Worm (Caenorhabditis elegans) whole organism, mixed stage, embryonic: ENCODE data around the gene R04F11.2.

ENCODE experiments used
- M03D4.4 ChIP-seq: sonication (generic microtip); optimal IDR thresholded peaks from 2 replicates; lab custom pipeline; 2017; ENCODE audit warnings: mild to moderate bottlenecking, missing genetic modification characterization, missing compliant biosample characterization
- nhr-28 ChIP-seq: fragments of 150-350 bp; optimal IDR thresholded peaks from 2 replicates; lab custom pipeline; 2014; ENCODE audit warnings: missing biosample characterization, missing genetic modification characterization
- snpc-4 ChIP-seq: fragments of 150-350 bp; optimal IDR thresholded peaks from 2 replicates; lab custom pipeline; 2014; ENCODE audit warnings: missing biosample characterization, missing genetic modification characterization
- ztf-11 ChIP-seq: fragments of 150-350 bp; optimal IDR thresholded peaks from 2 replicates; lab custom pipeline; 2014; ENCODE audit warnings: missing biosample characterization, missing genetic modification characterization

- TF ChIP-seq nhr-28 (tag; lab: Kevin White, UChicago) (no peak), ztf-11 (tag; lab: Kevin White, UChicago) (no peak), M03D4.4 (tag; lab: Kevin White, UChicago) (no peak), snpc-4 (tag; lab: Kevin White, UChicago) (no peak)
These were observed 48.9 kb upstream of the R04F11.2 start, which contains the start of gene twk-24 for ce11 chrV:12269272-12269767.
